Fruit fly (Drosophila melanogaster): ENCODE measurements around the gene CG14971.

CG14971 gene

DNA sequence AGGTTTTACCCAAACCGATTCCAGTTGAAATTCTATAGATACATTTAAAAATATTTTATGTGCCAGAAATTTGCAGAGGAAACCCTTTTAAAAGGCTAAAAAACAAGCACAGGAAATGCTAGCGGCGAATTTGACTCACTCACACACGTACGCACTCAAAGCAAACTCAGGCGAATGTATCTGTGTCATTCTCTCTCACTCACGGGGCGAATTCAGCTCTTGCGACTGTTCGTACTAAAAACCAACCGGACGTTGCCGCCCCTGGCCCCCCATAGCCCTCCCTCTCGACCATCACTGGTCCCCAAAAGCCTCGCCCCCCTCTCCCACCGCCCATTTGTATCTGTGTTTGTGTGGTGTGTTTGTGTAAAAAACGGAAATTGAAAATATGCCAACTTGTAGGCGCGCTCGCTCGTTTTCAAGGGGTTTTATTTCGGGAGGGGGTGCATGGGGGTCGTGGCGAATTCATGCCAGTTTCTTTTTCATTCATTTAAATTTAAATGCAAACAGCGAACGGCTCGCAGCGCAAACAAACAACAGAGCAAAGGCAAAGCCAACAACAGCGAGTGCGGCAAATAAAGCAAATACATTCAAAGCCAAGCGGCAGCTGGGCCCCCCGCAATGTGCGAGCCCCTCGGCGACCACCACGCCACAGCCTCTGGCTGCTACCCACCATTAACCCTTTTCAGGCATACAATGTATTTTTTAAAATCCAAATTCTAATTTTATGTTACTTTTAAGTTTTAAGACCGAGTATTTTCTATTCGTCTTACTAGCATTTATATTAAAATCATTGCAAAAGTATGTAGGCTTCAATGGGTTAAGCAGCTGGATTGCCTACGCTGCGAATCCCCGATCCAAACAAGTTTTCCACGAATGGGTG is 52.7 kb downstream of the CG14971 start:
- TF ChIP-seq Crg-1 (GFP tag; optimal IDR thresholded peaks at IDR 0.05) (peak; percentile 78), ovo (GFP tag; optimal IDR thresholded peaks at IDR 0.05) (peak; percentile 79), Clk (GFP tag; optimal IDR thresholded peaks at IDR 0.05) (peak; percentile 17), CG33017 (tag; optimal IDR thresholded peaks at IDR 0.05) (peak; percentile 75), cnc (optimal IDR thresholded peaks at IDR 0.05) (no peak), tj (GFP tag; optimal IDR thresholded peaks at IDR 0.05) (peak; percentile 88), pad (GFP tag; optimal IDR thresholded peaks at IDR 0.05) (peak; percentile 80), CG11617 (GFP tag; optimal IDR thresholded peaks at IDR 0.05) (peak; percentile 81), CG1620 (GFP tag; optimal IDR thresholded peaks at IDR 0.05) (no peak), Mnt (GFP tag; optimal IDR thresholded peaks at IDR 0.05) (peak; percentile 48), CG7045 (GFP tag; optimal IDR thresholded peaks at IDR 0.05) (peak; percentile 72), cic (GFP tag; optimal IDR thresholded peaks at IDR 0.05) (peak; percentile 100), kay (GFP tag; ENCODE audit: borderline replicate concordance) (no peak), Hr96 (GFP tag; optimal IDR thresholded peaks at IDR 0.05) (peak; percentile 10), CG5204 (GFP tag; optimal IDR thresholded peaks at IDR 0.05) (peak; percentile 71), toe (GFP tag; optimal IDR thresholded peaks at IDR 0.05) (peak; percentile 22), CG12768 (GFP tag; optimal IDR thresholded peaks at IDR 0.05) (peak; percentile 86), CG7101 (tag; optimal IDR thresholded peaks at IDR 0.05) (peak; percentile 65), bab1 (GFP tag; optimal IDR thresholded peaks at IDR 0.05) (no peak), CG14711 (tag; optimal IDR thresholded peaks at IDR 0.05) (peak; percentile 70)
